Fruit fly (Drosophila melanogaster) whole organism, pupa: ENCODE measurements around the gene CG13898.

Experiments
- CG10348 ChIP-seq: fragments of 200-800 bp; sonication (Bioruptor generic); IDR thresholded peaks from 2 replicates; pipeline ENCODE4 v1.3.6; 2022; ENCODE audit warnings: missing biosample characterization, missing genetic modification characterization
- CG12605 ChIP-seq: fragments of 200-800 bp; sonication (Bioruptor generic); IDR thresholded peaks from 2 replicates; pipeline ENCODE4 v1.3.6; 2022; ENCODE audit warnings: missing biosample characterization, missing genetic modification characterization
- CG13204 ChIP-seq: fragments of 200-800 bp; sonication (Bioruptor generic); optimal IDR thresholded peaks from 2 replicates; lab custom pipeline; 2018; ENCODE audit warnings: missing biosample characterization, mild to moderate bottlenecking, missing genetic modification characterization, moderate library complexity
- CG14655 ChIP-seq: fragments of 200-800 bp; sonication (Bioruptor generic); optimal IDR thresholded peaks from 3 replicates; lab custom pipeline; 2017; ENCODE audit warnings: mild to moderate bottlenecking, missing biosample characterization, missing genetic modification reagents, missing genetic modification characterization
- CG15710 ChIP-seq: fragments of 200-800 bp; sonication (Bioruptor generic); optimal IDR thresholded peaks from 2 replicates; lab custom pipeline; 2018; ENCODE audit warnings: missing biosample characterization, mild to moderate bottlenecking, missing genetic modification characterization, moderate library complexity
- CG17806 ChIP-seq: fragments of 200-800 bp; sonication (Bioruptor generic); optimal IDR thresholded peaks from 2 replicates; lab custom pipeline; 2018; ENCODE audit warnings: missing biosample characterization, mild to moderate bottlenecking, missing genetic modification characterization, moderate library complexity
- CG32121 ChIP-seq: fragments of 200-800 bp; sonication (Bioruptor generic); IDR thresholded peaks from 2 replicates; pipeline ENCODE4 v1.3.6; 2022; ENCODE audit warnings: missing biosample characterization, missing genetic modification characterization
- CG34367 ChIP-seq: fragments of 200-800 bp; sonication (Bioruptor generic); optimal IDR thresholded peaks from 2 replicates; lab custom pipeline; 2018; ENCODE audit warnings: missing biosample characterization, mild to moderate bottlenecking, missing genetic modification characterization
- CG4496 ChIP-seq: fragments of 200-800 bp; sonication (Bioruptor generic); IDR thresholded peaks from 3 replicates; pipeline ENCODE4 v1.3.6; 2022; ENCODE audit warnings: missing biosample characterization, missing genetic modification characterization
- CG8159 ChIP-seq: fragments of 200-800 bp; sonication (Bioruptor generic); optimal IDR thresholded peaks from 3 replicates; lab custom pipeline; 2018; ENCODE audit warnings: missing biosample characterization, mild to moderate bottlenecking, missing genetic modification characterization, moderate library complexity
- CG8301 ChIP-seq: fragments of 200-800 bp; sonication (Bioruptor generic); optimal IDR thresholded peaks from 2 replicates; lab custom pipeline; 2018; ENCODE audit warnings: missing biosample characterization, mild to moderate bottlenecking, missing genetic modification characterization
- CG9948 ChIP-seq: fragments of 200-800 bp; sonication (Bioruptor generic); optimal IDR thresholded peaks from 2 replicates; lab custom pipeline; 2018; ENCODE audit warnings: missing biosample characterization, mild to moderate bottlenecking, missing genetic modification characterization, moderate library complexity
- D1 ChIP-seq: fragments of 200-800 bp; sonication (Bioruptor generic); optimal IDR thresholded peaks from 2 replicates; lab custom pipeline; 2018; ENCODE audit warnings: missing biosample characterization, mild to moderate bottlenecking, missing genetic modification characterization, moderate library complexity
- EcR ChIP-seq: fragments of 200-800 bp; sonication (Bioruptor generic); optimal IDR thresholded peaks from 3 replicates; lab custom pipeline; 2019; ENCODE audit warnings: missing biosample characterization, missing genetic modification characterization, mild to moderate bottlenecking, moderate library complexity, missing genetic modification reagents
- Ets98B ChIP-seq: fragments of 200-800 bp; sonication (Bioruptor generic); IDR thresholded peaks from 2 replicates; pipeline ENCODE4 v1.3.6; 2022; ENCODE audit warnings: missing biosample characterization, missing genetic modification characterization
- Pif1A ChIP-seq: fragments of 200-800 bp; sonication (Bioruptor generic); optimal IDR thresholded peaks from 3 replicates; lab custom pipeline; 2016; ENCODE audit warnings: missing biosample characterization, missing genetic modification characterization
- Pif1B ChIP-seq: fragments of 200-800 bp; sonication (Bioruptor generic); optimal IDR thresholded peaks from 3 replicates; lab custom pipeline; 2016; ENCODE audit warnings: missing biosample characterization, missing genetic modification characterization
- Snoo ChIP-seq: fragments of 200-800 bp; sonication (Bioruptor generic); optimal IDR thresholded peaks from 3 replicates; lab custom pipeline; 2017; ENCODE audit warnings: missing biosample characterization, mild to moderate bottlenecking, missing genetic modification characterization, inconsistent platforms
- fd96Ca ChIP-seq: fragments of 200-800 bp; sonication (Bioruptor generic); IDR thresholded peaks from 3 replicates; pipeline ENCODE4 v1.3.6; 2022; ENCODE audit warnings: missing biosample characterization, missing genetic modification characterization
- gl ChIP-seq: fragments of 200-800 bp; sonication (Bioruptor generic); optimal IDR thresholded peaks from 2 replicates; lab custom pipeline; 2018; ENCODE audit warnings: missing biosample characterization, mild to moderate bottlenecking, missing genetic modification characterization
- rn ChIP-seq: fragments of 200-800 bp; sonication (Bioruptor generic); IDR thresholded peaks from 2 replicates; pipeline ENCODE4 v1.3.6; 2022; ENCODE audit warnings: missing biosample characterization, missing genetic modification characterization

CG13898 gene

dm6 chr3L:803951-804350, at the start of gene CG13898:
TSS of gene CG13898 (minus strand) at chr3L:804051.
- no peak for TF ChIP-seq CG9948
- TF ChIP-seq CG32121 (GFP tag; lab: Robert Waterston, UW), result no peak
- no peak for TF ChIP-seq CG14655 (GFP tag; lab: Kevin White, UChicago)
- TF ChIP-seq EcR (GFP tag; lab: Kevin White, UChicago), result no peak

dm6 chr3L:852267-852666, 48.4 kb upstream of the CG13898 start:
- TF ChIP-seq CG9948 (no peak), rn (GFP tag; lab: Robert Waterston, UW) (no peak), gl (tag; lab: Kevin White, UChicago) (no peak), D1 (tag; lab: Kevin White, UChicago) (no peak), Ets98B (GFP tag; lab: Robert Waterston, UW) (no peak), CG4496 (GFP tag; lab: Robert Waterston, UW) (no peak), Snoo (no peak), CG34367 (tag; lab: Kevin White, UChicago) (no peak), EcR (GFP tag; lab: Kevin White, UChicago) (no peak), CG14655 (GFP tag; lab: Kevin White, UChicago) (no peak), CG15710 (tag; lab: Kevin White, UChicago) (no peak)
- TF ChIP-seq, all 21 proteins: peak for 0

DNA sequence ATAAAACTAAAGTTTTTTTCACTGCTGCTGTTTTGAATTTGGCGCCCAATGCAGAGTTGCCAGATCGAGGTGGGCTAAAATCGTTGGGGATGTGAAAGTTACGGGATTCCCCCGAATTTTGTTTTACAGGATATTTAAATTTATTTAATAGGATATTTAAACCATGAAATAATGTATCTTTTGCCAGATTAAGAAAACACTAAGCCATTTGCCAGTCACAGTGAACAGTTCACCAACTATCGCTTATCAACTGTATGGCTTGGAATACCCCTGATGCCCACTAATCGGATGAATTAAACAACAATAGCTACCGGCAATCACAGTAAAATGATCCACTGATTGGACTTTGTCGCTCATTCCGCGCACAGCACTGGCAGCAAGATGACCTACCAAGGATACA, 47.2 kb upstream of the CG13898 start, which contains the start of gene Dci:
Dci (plus strand) TSS at position 286 of the 400 bp plus-strand sequence.
- no peak for TF ChIP-seq Ets98B (GFP tag; lab: Robert Waterston, UW)
- no peak for TF ChIP-seq CG14655 (GFP tag; lab: Kevin White, UChicago)
- no peak for TF ChIP-seq Pif1A (GFP tag; lab: Kevin White, UChicago)
- peak; percentile 41 for TF ChIP-seq CG17806
- TF ChIP-seq Snoo, result no peak
- no peak for TF ChIP-seq EcR (GFP tag; lab: Kevin White, UChicago)
- peak; percentile 49 for TF ChIP-seq CG15710 (tag; lab: Kevin White, UChicago)
- no peak for TF ChIP-seq rn (GFP tag; lab: Robert Waterston, UW)
- TF ChIP-seq gl (tag; lab: Kevin White, UChicago), result no peak
- peak; percentile 72 for TF ChIP-seq fd96Ca (GFP tag; lab: Robert Waterston, UW)
- TF ChIP-seq CG13204, result no peak
- TF ChIP-seq CG9948, result no peak
- TF ChIP-seq CG32121 (GFP tag; lab: Robert Waterston, UW), result peak; percentile 69
- no peak for TF ChIP-seq CG8301
- no peak for TF ChIP-seq CG10348
- TF ChIP-seq CG34367 (tag; lab: Kevin White, UChicago), result no peak
- peak; percentile 63; the same call in 1 of the 3 replicates for TF ChIP-seq CG4496 (GFP tag; lab: Robert Waterston, UW)
- TF ChIP-seq Pif1B (GFP tag; lab: Kevin White, UChicago), result no peak
- TF ChIP-seq CG12605, result no peak
- TF ChIP-seq D1 (tag; lab: Kevin White, UChicago), result no peak
- peak; percentile 43 for TF ChIP-seq CG8159 (tag; lab: Kevin White, UChicago)

dm6 chr3L:843626-844025, 39.8 kb upstream of the CG13898 start, which contains the start of gene Cep290:
TSS of gene Cep290 (plus strand) at chr3L:843926.
- TF ChIP-seq Pif1A (GFP tag; lab: Kevin White, UChicago) (no peak), Pif1B (GFP tag; lab: Kevin White, UChicago) (no peak), CG17806 (no peak), gl (tag; lab: Kevin White, UChicago) (no peak), CG14655 (GFP tag; lab: Kevin White, UChicago) (no peak), CG8159 (tag; lab: Kevin White, UChicago) (no peak), CG4496 (GFP tag; lab: Robert Waterston, UW) (no peak), CG9948 (no peak), EcR (GFP tag; lab: Kevin White, UChicago) (no peak), fd96Ca (GFP tag; lab: Robert Waterston, UW) (no peak)

dm6 chr3L:841260-841659, 37.4 kb upstream of the CG13898 start, which contains the start of the genes JMJD5 and Gr61a:
TSS of gene JMJD5 (minus strand) at chr3L:841360.
TSS of gene Gr61a (plus strand) at chr3L:841451.
- TF ChIP-seq CG17806 (no peak), gl (tag; lab: Kevin White, UChicago) (no peak), CG15710 (tag; lab: Kevin White, UChicago) (no peak), CG32121 (GFP tag; lab: Robert Waterston, UW) (no peak), CG14655 (GFP tag; lab: Kevin White, UChicago) (no peak)

DNA sequence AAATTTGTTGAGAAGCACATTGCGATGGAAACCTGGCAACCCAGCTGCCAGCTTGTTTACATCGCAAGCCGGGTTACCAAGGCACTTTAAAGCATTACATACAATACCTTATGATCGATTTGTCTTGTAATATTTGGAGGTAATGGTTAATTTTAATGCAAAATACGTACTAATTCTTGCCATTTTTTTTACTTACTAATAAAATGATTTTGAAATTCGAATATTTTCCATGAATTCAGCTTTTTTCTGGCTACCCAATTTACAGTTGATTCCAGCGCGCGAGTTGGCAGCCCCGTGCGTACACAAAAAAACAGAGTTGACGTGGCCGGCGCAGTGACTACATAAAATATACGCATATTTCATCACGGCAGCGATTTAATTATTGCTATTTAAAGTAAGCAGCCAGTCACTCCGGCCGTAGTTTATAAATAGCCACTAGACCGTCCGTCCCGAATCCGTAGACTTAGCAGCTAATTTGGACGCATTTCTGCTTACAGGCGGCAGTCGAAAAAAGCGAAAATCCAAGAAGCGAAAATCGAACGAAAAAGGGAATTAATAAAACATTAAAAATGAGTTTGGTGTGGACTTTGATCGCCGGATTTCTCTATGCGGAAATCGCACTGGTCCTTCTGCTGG, 33.8 kb upstream of the CG13898 start, which contains the start of the genes CG13901 and CG13887:
CG13901 (minus strand) TSS at position 270 of the 636 bp plus-strand sequence.
CG13887 (plus strand) TSS at position 310 of the 636 bp plus-strand sequence.
- no peak for TF ChIP-seq D1 (tag; lab: Kevin White, UChicago)
- no peak for TF ChIP-seq CG14655 (GFP tag; lab: Kevin White, UChicago)
- peak; percentile 80 for TF ChIP-seq CG9948
- TF ChIP-seq Pif1A (GFP tag; lab: Kevin White, UChicago), result no peak
- peak; percentile 45; the same call in 1 of the 2 replicates for TF ChIP-seq CG12605
- TF ChIP-seq Snoo, result peak; percentile 75
- 0 out of 2 replicates have a peak, but pooled peaks have one; percentile 48 for TF ChIP-seq CG10348
- TF ChIP-seq Ets98B (GFP tag; lab: Robert Waterston, UW), result peak; percentile 88
- TF ChIP-seq EcR (GFP tag; lab: Kevin White, UChicago), result peak; percentile 74
- peak; percentile 87 for TF ChIP-seq fd96Ca (GFP tag; lab: Robert Waterston, UW)
- peak; percentile 83 for TF ChIP-seq CG32121 (GFP tag; lab: Robert Waterston, UW)
- no peak for TF ChIP-seq CG13204
- TF ChIP-seq rn (GFP tag; lab: Robert Waterston, UW), result peak; percentile 72; the same call in 1 of the 2 replicates
- TF ChIP-seq CG34367 (tag; lab: Kevin White, UChicago), result peak; percentile 81
- peak; percentile 86 for TF ChIP-seq CG4496 (GFP tag; lab: Robert Waterston, UW)
- no peak for TF ChIP-seq Pif1B (GFP tag; lab: Kevin White, UChicago)
- peak; percentile 80 for TF ChIP-seq CG8301
- peak; percentile 50 for TF ChIP-seq gl (tag; lab: Kevin White, UChicago)
- peak; percentile 87 for TF ChIP-seq CG8159 (tag; lab: Kevin White, UChicago)
- TF ChIP-seq CG15710 (tag; lab: Kevin White, UChicago), result peak; percentile 87
- TF ChIP-seq CG17806, result peak; percentile 85
